Worm (Caenorhabditis elegans) whole organism, midembryonic: ENCODE data around the gene Y7A5A.6.

Source experiments
- T22C8.4 ChIP-seq: fragments of 200-800 bp; sonication (Bioruptor generic); IDR thresholded peaks from 2 replicates; pipeline ENCODE4 v1.3.6; 2022; ENCODE audit warnings: missing genetic modification characterization, missing compliant biosample characterization
- cog-1 ChIP-seq: sonication (generic microtip); optimal IDR thresholded peaks from 2 replicates; lab custom pipeline; 2016; ENCODE audit warnings: missing genetic modification characterization, missing compliant biosample characterization
- flt-1 ChIP-seq: fragments of 200-800 bp; sonication (Bioruptor generic); IDR thresholded peaks from 2 replicates; pipeline ENCODE4 v1.3.6; 2022; ENCODE audit warnings: missing genetic modification characterization, missing compliant biosample characterization
- klf-2 ChIP-seq: fragments of 200-800 bp; sonication (Bioruptor generic); conservative IDR thresholded peaks from 2 replicates; pipeline ENCODE4 v1.3.6; 2022; ENCODE audit warnings: missing genetic modification reagents, missing genetic modification characterization, missing compliant biosample characterization
- med-1 ChIP-seq: sonication (generic microtip); optimal IDR thresholded peaks from 2 replicates; lab custom pipeline; 2017; ENCODE audit warnings: missing genetic modification characterization, mild to moderate bottlenecking, missing compliant biosample characterization, antibody characterized with exemption, missing genetic modification reagents; ENCODE audit not compliant: insufficient read depth
- ref-1 ChIP-seq: fragments of 200-800 bp; sonication (Bioruptor generic); conservative IDR thresholded peaks from 2 replicates; pipeline ENCODE4 v1.3.6; 2022; ENCODE audit warnings: missing genetic modification reagents, missing genetic modification characterization, missing compliant biosample characterization
- tab-1 ChIP-seq: fragments of 200-800 bp; sonication (Bioruptor generic); IDR thresholded peaks from 2 replicates; pipeline ENCODE4 v1.3.6; 2022; ENCODE audit warnings: missing genetic modification characterization, missing compliant biosample characterization
- ztf-23 ChIP-seq: fragments of 200-800 bp; sonication (Bioruptor generic); IDR thresholded peaks from 2 replicates; pipeline ENCODE4 v1.3.6; 2022; ENCODE audit warnings: missing genetic modification reagents, missing genetic modification characterization, missing compliant biosample characterization
- ztf-29 ChIP-seq: fragments of 200-800 bp; sonication (Bioruptor generic); IDR thresholded peaks from 2 replicates; pipeline ENCODE4 v1.3.6; 2022; ENCODE audit warnings: missing genetic modification reagents, missing genetic modification characterization, missing compliant biosample characterization

- TF ChIP-seq flt-1 (no peak), ref-1 (GFP tag; lab: Robert Waterston, UW) (no peak), med-1 (no peak), T22C8.4 (GFP tag; lab: Robert Waterston, UW) (no peak), klf-2 (GFP tag; lab: Robert Waterston, UW) (no peak), ztf-29 (GFP tag; lab: Robert Waterston, UW) (no peak), cog-1 (tag; lab: Kevin White, UChicago) (no peak), ztf-23 (no peak), tab-1 (no peak)
Measured at ce11 chrX:15847543-15848087, 48.1 kb upstream of the Y7A5A.6 start, which contains the start of gene F59F4.3.
